Fruit fly (Drosophila melanogaster) whole organism, embryonic: ENCODE measurements around the gene CG42795.

Experiments used
- Ada2b ChIP-seq: fragments of 200-800 bp; sonication (Bioruptor generic); IDR thresholded peaks from 2 replicates; pipeline ENCODE4 v1.3.6; 2022; ENCODE audit warnings: missing biosample characterization, missing genetic modification characterization
- CG10979 ChIP-seq: fragments of 200-800 bp; sonication (Bioruptor generic); optimal IDR thresholded peaks from 2 replicates; lab custom pipeline; 2018; ENCODE audit warnings: missing biosample characterization, mild to moderate bottlenecking, missing genetic modification characterization, moderate library complexity
- CG11085 ChIP-seq: fragments of 200-800 bp; sonication (Bioruptor generic); IDR thresholded peaks from 2 replicates; pipeline ENCODE4 v1.3.6; 2022; ENCODE audit warnings: missing biosample characterization, missing genetic modification characterization
- CG11456 ChIP-seq: fragments of 200-800 bp; sonication (Bioruptor generic); IDR thresholded peaks from 3 replicates; pipeline ENCODE4 v1.3.6; 2022; ENCODE audit warnings: missing biosample characterization, missing genetic modification characterization
- CG12104 ChIP-seq: fragments of 200-800 bp; sonication (Bioruptor generic); optimal IDR thresholded peaks from 3 replicates; lab custom pipeline; 2016; ENCODE audit warnings: missing biosample characterization, missing genetic modification characterization
- CG12769 ChIP-seq: fragments of 200-800 bp; sonication (Bioruptor generic); optimal IDR thresholded peaks from 2 replicates; lab custom pipeline; 2019; ENCODE audit warnings: missing biosample characterization, mild to moderate bottlenecking, missing genetic modification characterization, moderate library complexity
- CG16813 ChIP-seq: fragments of 200-800 bp; sonication (Bioruptor generic); IDR thresholded peaks from 3 replicates; pipeline ENCODE4 v1.3.6; 2022; ENCODE audit warnings: missing biosample characterization, missing genetic modification characterization; ENCODE audit not compliant: partially characterized antibody
- CG17568 ChIP-seq: fragments of 200-800 bp; sonication (Bioruptor generic); optimal IDR thresholded peaks from 2 replicates; lab custom pipeline; 2018; ENCODE audit warnings: missing biosample characterization, mild to moderate bottlenecking, missing genetic modification characterization, moderate library complexity
- CG18599 ChIP-seq: fragments of 200-800 bp; sonication (Bioruptor generic); optimal IDR thresholded peaks from 3 replicates; lab custom pipeline; 2017; ENCODE audit warnings: missing biosample characterization, missing genetic modification characterization, mild to moderate bottlenecking, moderate library complexity, missing genetic modification reagents
- CG30403 ChIP-seq: fragments of 200-800 bp; sonication (Bioruptor generic); optimal IDR thresholded peaks from 3 replicates; lab custom pipeline; 2016; ENCODE audit warnings: missing biosample characterization, missing genetic modification characterization
- CG31365 ChIP-seq: fragments of 200-800 bp; sonication (Bioruptor generic); optimal IDR thresholded peaks from 2 replicates; lab custom pipeline; 2018; ENCODE audit warnings: missing biosample characterization, mild to moderate bottlenecking, missing genetic modification characterization
- CG31441 ChIP-seq: fragments of 200-800 bp; sonication (Bioruptor generic); IDR thresholded peaks from 2 replicates; pipeline ENCODE4 v1.3.6; 2022; ENCODE audit warnings: missing biosample characterization, missing genetic modification characterization
- CG3838 ChIP-seq: fragments of 200-800 bp; sonication (Bioruptor generic); optimal IDR thresholded peaks from 3 replicates; lab custom pipeline; 2016; ENCODE audit warnings: missing biosample characterization, missing genetic modification characterization
- CG42726 ChIP-seq: fragments of 200-800 bp; sonication (Bioruptor generic); IDR thresholded peaks from 2 replicates; pipeline ENCODE4 v1.3.6; 2022; ENCODE audit warnings: missing biosample characterization, missing genetic modification characterization; ENCODE audit not compliant: partially characterized antibody
- CG6854 ChIP-seq: fragments of 200-800 bp; sonication (Bioruptor generic); optimal IDR thresholded peaks from 3 replicates; lab custom pipeline; 2017; ENCODE audit warnings: missing biosample characterization, mild to moderate bottlenecking, missing genetic modification characterization
- CG7556 ChIP-seq: fragments of 200-800 bp; sonication (Bioruptor generic); optimal IDR thresholded peaks from 2 replicates; lab custom pipeline; 2017; ENCODE audit warnings: missing biosample characterization, mild to moderate bottlenecking, missing genetic modification characterization
- D19A ChIP-seq: fragments of 200-800 bp; optimal IDR thresholded peaks from 3 replicates; lab custom pipeline; 2019; ENCODE audit warnings: missing biosample characterization, mild to moderate bottlenecking, missing genetic modification characterization, moderate library complexity
- Deaf1 ChIP-seq: fragments of 200-800 bp; optimal IDR thresholded peaks from 3 replicates; lab custom pipeline; 2019; ENCODE audit warnings: missing biosample characterization, mild to moderate bottlenecking, missing genetic modification characterization, moderate library complexity
- Doc3 ChIP-seq: fragments of 200-800 bp; sonication (Bioruptor generic); IDR thresholded peaks from 3 replicates; pipeline ENCODE4 v1.3.6; 2022; ENCODE audit warnings: missing biosample characterization, missing genetic modification characterization; ENCODE audit not compliant: partially characterized antibody
- Ets65A ChIP-seq: fragments of 200-800 bp; sonication (Bioruptor generic); peaks from one replicate; lab custom pipeline; 2016; ENCODE audit warnings: missing biosample characterization, missing genetic modification characterization
- Fer2 ChIP-seq: fragments of 200-800 bp; sonication (Bioruptor generic); optimal IDR thresholded peaks from 2 replicates; lab custom pipeline; 2018; ENCODE audit warnings: missing biosample characterization, mild to moderate bottlenecking, missing genetic modification characterization, moderate library complexity
- Fer3 ChIP-seq: fragments of 200-800 bp; sonication (Bioruptor generic); optimal IDR thresholded peaks from 2 replicates; lab custom pipeline; 2018; ENCODE audit warnings: missing biosample characterization, mild to moderate bottlenecking, missing genetic modification characterization, moderate library complexity
- Meics ChIP-seq: fragments of 200-800 bp; sonication (Bioruptor generic); optimal IDR thresholded peaks from 2 replicates; lab custom pipeline; 2017; ENCODE audit warnings: missing biosample characterization, mild to moderate bottlenecking, missing genetic modification characterization
- Side ChIP-seq: fragments of 200-800 bp; sonication (Bioruptor generic); optimal IDR thresholded peaks from 2 replicates; lab custom pipeline; 2016; ENCODE audit warnings: missing biosample characterization, missing genetic modification characterization
- TFAM ChIP-seq: fragments of 200-800 bp; sonication (Bioruptor generic); optimal IDR thresholded peaks from 2 replicates; lab custom pipeline; 2017; ENCODE audit warnings: missing biosample characterization, missing genetic modification characterization, inconsistent platforms
- Xbp1 ChIP-seq: fragments of 200-800 bp; sonication (Bioruptor generic); optimal IDR thresholded peaks from 3 replicates; lab custom pipeline; 2016; ENCODE audit warnings: missing biosample characterization, mild to moderate bottlenecking, missing genetic modification characterization
- abd-A ChIP-seq: fragments of 200-800 bp; sonication (Bioruptor generic); optimal IDR thresholded peaks from 3 replicates; lab custom pipeline; 2019; ENCODE audit warnings: missing biosample characterization, mild to moderate bottlenecking, missing genetic modification characterization, moderate library complexity
- amos ChIP-seq: fragments of 200-800 bp; sonication (Bioruptor generic); IDR thresholded peaks from 2 replicates; pipeline ENCODE4 v1.3.6; 2022; ENCODE audit warnings: missing biosample characterization, missing genetic modification characterization; ENCODE audit not compliant: partially characterized antibody
- bcd ChIP-seq: fragments of 200-800 bp; sonication (Bioruptor generic); optimal IDR thresholded peaks from 2 replicates; lab custom pipeline; 2017; ENCODE audit warnings: missing biosample characterization, mild to moderate bottlenecking, missing genetic modification characterization
- fd102C ChIP-seq: fragments of 200-800 bp; sonication (Bioruptor generic); optimal IDR thresholded peaks from 2 replicates; lab custom pipeline; 2018; ENCODE audit warnings: missing biosample characterization, mild to moderate bottlenecking, missing genetic modification characterization, moderate library complexity
- fd3F ChIP-seq: fragments of 200-800 bp; sonication (Bioruptor generic); optimal IDR thresholded peaks from 2 replicates; lab custom pipeline; 2018; ENCODE audit warnings: missing biosample characterization, mild to moderate bottlenecking, missing genetic modification characterization, moderate library complexity
- fd96Cb ChIP-seq: fragments of 200-800 bp; sonication (Bioruptor generic); optimal IDR thresholded peaks from 2 replicates; lab custom pipeline; 2018; ENCODE audit warnings: missing biosample characterization, mild to moderate bottlenecking, missing genetic modification characterization, moderate library complexity
- gem ChIP-seq: fragments of 200-800 bp; sonication (Bioruptor generic); optimal IDR thresholded peaks from 2 replicates; lab custom pipeline; 2019; ENCODE audit warnings: missing biosample characterization, mild to moderate bottlenecking, missing genetic modification characterization, moderate library complexity
- h ChIP-seq: fragments of >200 bp; optimal IDR thresholded peaks from 2 replicates; lab custom pipeline; 2017
- hkb ChIP-seq, 2 experiments: fragments of 200-800 bp in 1 of 2; fragments of >200 bp in 1 of 2; sonication (Bioruptor generic) in 1 of 2; IDR thresholded peaks in 1 of 2; optimal IDR thresholded peaks in 1 of 2; 2 replicates each; pipeline versions ENCODE4 v1.3.6 to Lab custom; 2017 to 2022; ENCODE audit warnings: missing biosample characterization in 1 of 2, missing genetic modification characterization in 1 of 2
- hth ChIP-seq: fragments of >200 bp; optimal IDR thresholded peaks from 2 replicates; lab custom pipeline; 2017; ENCODE audit warnings: inconsistent platforms
- kay ChIP-seq: fragments of 200-800 bp; sonication (Bioruptor generic); optimal IDR thresholded peaks from 2 replicates; lab custom pipeline; 2016; ENCODE audit warnings: missing biosample characterization, missing genetic modification characterization
- knrl ChIP-seq: fragments of 200-800 bp; sonication (Bioruptor generic); IDR thresholded peaks from 3 replicates; pipeline ENCODE4 v1.3.6; 2022; ENCODE audit warnings: missing biosample characterization, missing genetic modification characterization; ENCODE audit not compliant: partially characterized antibody
- lab ChIP-seq: fragments of 200-800 bp; sonication (Bioruptor generic); optimal IDR thresholded peaks from 3 replicates; lab custom pipeline; 2017; ENCODE audit warnings: missing biosample characterization, missing genetic modification characterization, mild to moderate bottlenecking, moderate library complexity, missing genetic modification reagents
- luna ChIP-seq: fragments of 200-800 bp; sonication (Bioruptor generic); optimal IDR thresholded peaks from 2 replicates; lab custom pipeline; 2016; ENCODE audit warnings: missing biosample characterization, missing genetic modification characterization
- nerfin-1 ChIP-seq: fragments of 200-800 bp; sonication (Bioruptor generic); optimal IDR thresholded peaks from 3 replicates; lab custom pipeline; 2019; ENCODE audit warnings: missing biosample characterization, mild to moderate bottlenecking, missing genetic modification characterization, moderate library complexity
- nmo ChIP-seq: fragments of 200-800 bp; sonication (Bioruptor generic); optimal IDR thresholded peaks from 2 replicates; lab custom pipeline; 2018; ENCODE audit warnings: missing biosample characterization, mild to moderate bottlenecking, missing genetic modification characterization, moderate library complexity
- pan ChIP-seq, 4 experiments: fragments of >200 bp in 3 of 4; fragments of 200-800 bp in 1 of 4; sonication (Bioruptor generic) in 1 of 4; optimal IDR thresholded peaks in 3 of 4; IDR thresholded peaks in 1 of 4; 2 replicates each; pipeline versions ENCODE4 v1.3.6 to Lab custom; 2017 to 2022; ENCODE audit warnings: missing biosample characterization in 2 of 4, missing genetic modification characterization in 2 of 4, mixed read lengths in 1 of 4
- psq ChIP-seq: fragments of 200-800 bp; sonication (Bioruptor generic); optimal IDR thresholded peaks from 2 replicates; lab custom pipeline; 2017; ENCODE audit warnings: missing biosample characterization, missing genetic modification characterization
- sens ChIP-seq: fragments of 200-800 bp; sonication (Bioruptor generic); peaks from one replicate; lab custom pipeline; 2016; ENCODE audit warnings: missing biosample characterization, missing genetic modification characterization
- ssp ChIP-seq: fragments of 200-800 bp; sonication (Bioruptor generic); IDR thresholded peaks from 2 replicates; pipeline ENCODE4 v1.3.6; 2022; ENCODE audit warnings: missing biosample characterization, missing genetic modification characterization
- vnd ChIP-seq: fragments of 200-800 bp; sonication (Bioruptor generic); IDR thresholded peaks from 3 replicates; pipeline ENCODE4 v1.3.6; 2022; ENCODE audit warnings: missing biosample characterization, missing genetic modification characterization; ENCODE audit not compliant: partially characterized antibody

The CG42795 gene

DNA sequence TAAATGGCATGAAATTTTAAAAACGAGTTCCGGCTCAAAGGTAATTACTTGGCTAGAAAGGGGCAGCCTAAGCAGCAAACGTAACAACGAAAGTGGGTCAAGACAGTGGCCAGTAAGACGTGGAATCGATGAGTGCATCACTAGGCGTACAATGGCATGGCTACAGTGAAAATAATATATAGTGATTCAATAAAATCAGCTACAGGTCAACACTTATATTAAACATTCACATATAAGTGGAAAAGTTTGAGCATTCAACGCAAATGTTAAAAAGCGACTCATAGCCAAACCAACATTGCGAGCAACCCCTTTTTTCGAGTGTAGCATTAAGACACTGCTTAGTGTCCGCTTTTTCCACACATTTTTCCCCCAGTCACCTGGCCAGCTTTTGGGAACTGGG is 2.5 kb downstream of the CG42795 start (continued):
- TF ChIP-seq Xbp1 (peak; percentile 5), CG6854 (GFP tag; lab: Kevin White, UChicago) (no peak), knrl (GFP tag; lab: Robert Waterston, UW) (no peak), CG12769 (tag; lab: Kevin White, UChicago) (no peak), luna (GFP tag; lab: Kevin White, UChicago) (no peak), CG3838 (no peak), Side (no peak), CG18599 (GFP tag; lab: Kevin White, UChicago) (no peak), Fer2 (tag; lab: Kevin White, UChicago) (no peak), nmo (no peak), h (no peak), hth (lab: Kevin White, UChicago) (no peak), pan (optimal IDR thresholded peaks at IDR 0.05; lab: Kevin White, UChicago) (no peak), pan (GFP tag; optimal IDR thresholded peaks at IDR 0.05 in 1 of 2, IDR thresholded peaks at IDR 0.05 in 1 of 2) (no peak), lab (peak; percentile 34), vnd (GFP tag; lab: Robert Waterston, UW) (no peak), CG42726 (GFP tag; lab: Robert Waterston, UW) (no peak), bcd (no peak), Ada2b (GFP tag; lab: Robert Waterston, UW) (no peak), nerfin-1 (tag; lab: Kevin White, UChicago) (no peak), amos (GFP tag; lab: Robert Waterston, UW) (no peak), Fer3 (tag; lab: Kevin White, UChicago) (no peak), Doc3 (no peak), CG7556 (GFP tag; lab: Kevin White, UChicago) (no peak), Ets65A (GFP tag; lab: Kevin White, UChicago) (peak; percentile 62), fd102C (no peak), CG30403 (GFP tag; lab: Kevin White, UChicago) (no peak), CG11085 (GFP tag; lab: Robert Waterston, UW) (no peak), CG12104 (GFP tag; lab: Kevin White, UChicago) (no peak), CG11456 (GFP tag; lab: Robert Waterston, UW) (no peak), sens (GFP tag; lab: Kevin White, UChicago) (peak; percentile 64), CG31365 (tag; lab: Kevin White, UChicago) (no peak), fd96Cb (peak; percentile 5), Meics (no peak), kay (GFP tag; lab: Kevin White, UChicago) (no peak), CG31441 (GFP tag; lab: Robert Waterston, UW) (no peak), hkb (optimal IDR thresholded peaks at IDR 0.05; lab: Kevin White, UChicago) (no peak), hkb (GFP tag; IDR thresholded peaks at IDR 0.05; lab: Robert Waterston, UW) (no peak), abd-A (tag; lab: Kevin White, UChicago) (no peak), CG16813 (GFP tag; lab: Robert Waterston, UW) (no peak), fd3F (GFP tag; lab: Kevin White, UChicago) (no peak), CG17568 (GFP tag; lab: Kevin White, UChicago) (no peak), CG10979 (tag; lab: Kevin White, UChicago) (no peak), Deaf1 (tag; lab: Kevin White, UChicago) (no peak), D19A (no peak), gem (peak; percentile 28), psq (GFP tag; lab: Kevin White, UChicago) (no peak), TFAM (GFP tag; lab: Kevin White, UChicago) (no peak), ssp (GFP tag; lab: Robert Waterston, UW) (no peak)
